Fruit fly (Drosophila melanogaster): ENCODE data around the gene Phlpp.
A peak's percentile ranks its signal among the peaks of the same experiment; 100 is the strongest.

The Phlpp gene

DNA sequence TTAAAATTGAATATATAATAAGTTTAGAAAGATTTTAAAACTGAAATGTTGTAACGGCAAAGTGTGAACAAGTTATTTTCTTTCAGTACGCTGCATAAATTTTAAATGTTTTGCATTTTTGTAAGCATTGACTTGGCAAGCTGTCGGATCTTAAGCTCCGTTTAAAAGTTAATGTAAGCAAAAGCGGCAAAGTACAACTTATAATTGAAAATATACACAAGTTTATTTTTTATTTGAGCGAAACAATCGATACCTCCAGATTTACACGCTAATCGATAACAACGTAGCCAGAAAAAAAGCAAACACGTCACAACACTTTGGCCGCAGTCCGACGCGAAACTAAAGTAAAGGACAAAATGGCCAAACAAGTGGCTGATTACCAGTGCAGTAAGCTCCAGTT lies 17.3 kb upstream of the Phlpp start, which contains the start of gene Catsup (continued):
- TF ChIP-seq Atf3 (GFP tag; optimal IDR thresholded peaks at IDR 0.05) (no peak), Dip3 (GFP tag; optimal IDR thresholded peaks at IDR 0.05) (no peak), Lim3 (GFP tag; IDR thresholded peaks at IDR 0.05) (no peak), CG12769 (tag; optimal IDR thresholded peaks at IDR 0.05) (no peak), klu (GFP tag; IDR thresholded peaks at IDR 0.05) (no peak), CG32772 (GFP tag; IDR thresholded peaks at IDR 0.05) (no peak), Eip74EF (GFP tag; optimal IDR thresholded peaks at IDR 0.05) (no peak), CG2129 (GFP tag; IDR thresholded peaks at IDR 0.05; ENCODE audit: partially characterized antibody) (no peak; the same call in 1 of the 2 replicates), chn (GFP tag; optimal IDR thresholded peaks at IDR 0.05) (no peak), z (GFP tag; IDR thresholded peaks at IDR 0.05) (no peak), dmrt99B (tag; optimal IDR thresholded peaks at IDR 0.05) (no peak), CG7928 (GFP tag; optimal IDR thresholded peaks at IDR 0.05) (no peak), CG7839 (tag; optimal IDR thresholded peaks at IDR 0.05) (no peak), trem (tag; optimal IDR thresholded peaks at IDR 0.05) (peak; percentile 16), CrebB (tag; optimal IDR thresholded peaks at IDR 0.05) (no peak), CG10565 (GFP tag; optimal IDR thresholded peaks at IDR 0.05) (no peak), bowl (GFP tag; IDR thresholded peaks at IDR 0.05) (no peak), CG1529 (GFP tag; optimal IDR thresholded peaks at IDR 0.05) (no peak), fd64A (GFP tag; optimal IDR thresholded peaks at IDR 0.05) (no peak), CG14014 (GFP tag; IDR thresholded peaks at IDR 0.05) (no peak), Dek (tag; optimal IDR thresholded peaks at IDR 0.05) (no peak), CG8765 (GFP tag; IDR thresholded peaks at IDR 0.05) (no peak), CG16779 (GFP tag; IDR thresholded peaks at IDR 0.05) (no peak), tna (GFP tag; IDR thresholded peaks at IDR 0.05; ENCODE audit: partially characterized antibody) (peak; percentile 64), bbx (GFP tag; IDR thresholded peaks at IDR 0.05; ENCODE audit: partially characterized antibody) (peak; percentile 61), dimm (GFP tag; IDR thresholded peaks at IDR 0.05) (no peak), mam (GFP tag; optimal IDR thresholded peaks at IDR 0.05) (no peak), p53 (GFP tag; optimal IDR thresholded peaks at IDR 0.05) (no peak), CG11247 (GFP tag; IDR thresholded peaks at IDR 0.05) (no peak), CG9797 (GFP tag; optimal IDR thresholded peaks at IDR 0.05) (no peak), CG4820 (GFP tag; optimal IDR thresholded peaks at IDR 0.05) (no peak), B-H1 (GFP tag; IDR thresholded peaks at IDR 0.05) (no peak), al (GFP tag; IDR thresholded peaks at IDR 0.05) (no peak), vfl (GFP tag; optimal IDR thresholded peaks at IDR 0.05) (no peak), Nf-YA (GFP tag; IDR thresholded peaks at IDR 0.05) (no peak), ato (GFP tag; IDR thresholded peaks at IDR 0.05; ENCODE audit: partially characterized antibody) (0 out of 2 replicates have a peak, but pooled peaks have one; percentile 18), CG12391 (tag; optimal IDR thresholded peaks at IDR 0.05) (no peak), CG12104 (GFP tag; optimal IDR thresholded peaks at IDR 0.05) (no peak), Sin3A (optimal IDR thresholded peaks at IDR 0.05) (peak; percentile 20), CG13424 (tag; optimal IDR thresholded peaks at IDR 0.05) (no peak), CG8359 (GFP tag; optimal IDR thresholded peaks at IDR 0.05; ENCODE audit: borderline replicate concordance) (no peak), CG14860 (GFP tag; IDR thresholded peaks at IDR 0.05; ENCODE audit: partially characterized antibody) (peak; percentile 47; the same call in 2 of the 3 replicates), crp (GFP tag; optimal IDR thresholded peaks at IDR 0.05) (no peak), CG31224 (GFP tag; IDR thresholded peaks at IDR 0.05) (no peak), bigmax (GFP tag; optimal IDR thresholded peaks at IDR 0.05) (no peak), CG32767 (GFP tag; IDR thresholded peaks at IDR 0.05) (no peak), CG13287 (GFP tag; IDR thresholded peaks at IDR 0.05; ENCODE audit: partially characterized antibody) (peak; percentile 84), Sry-δ (GFP tag; optimal IDR thresholded peaks at IDR 0.05) (peak; percentile 61), twi (tag; optimal IDR thresholded peaks at IDR 0.05) (no peak), Nf-YB (GFP tag; optimal IDR thresholded peaks at IDR 0.05) (no peak), Ada2b (GFP tag; IDR thresholded peaks at IDR 0.05) (no peak), Hr39 (optimal IDR thresholded peaks at IDR 0.05) (no peak)

All from whole organism, embryonic.